Worm (Caenorhabditis elegans) whole organism, midembryonic: Measurements from ENCODE around the gene C49C8.1.

ENCODE experiments used
- T22C8.4 ChIP-seq: fragments of 200-800 bp; sonication (Bioruptor generic); IDR thresholded peaks from 2 replicates; pipeline ENCODE4 v1.3.6; 2022; ENCODE audit warnings: missing genetic modification characterization, missing compliant biosample characterization
- cog-1 ChIP-seq: sonication (generic microtip); optimal IDR thresholded peaks from 2 replicates; lab custom pipeline; 2016; ENCODE audit warnings: missing genetic modification characterization, missing compliant biosample characterization
- flt-1 ChIP-seq: fragments of 200-800 bp; sonication (Bioruptor generic); IDR thresholded peaks from 2 replicates; pipeline ENCODE4 v1.3.6; 2022; ENCODE audit warnings: missing genetic modification characterization, missing compliant biosample characterization
- klf-2 ChIP-seq: fragments of 200-800 bp; sonication (Bioruptor generic); conservative IDR thresholded peaks from 2 replicates; pipeline ENCODE4 v1.3.6; 2022; ENCODE audit warnings: missing genetic modification reagents, missing genetic modification characterization, missing compliant biosample characterization
- med-1 ChIP-seq: sonication (generic microtip); optimal IDR thresholded peaks from 2 replicates; lab custom pipeline; 2017; ENCODE audit warnings: missing genetic modification characterization, mild to moderate bottlenecking, missing compliant biosample characterization, antibody characterized with exemption, missing genetic modification reagents; ENCODE audit not compliant: insufficient read depth
- ref-1 ChIP-seq: fragments of 200-800 bp; sonication (Bioruptor generic); conservative IDR thresholded peaks from 2 replicates; pipeline ENCODE4 v1.3.6; 2022; ENCODE audit warnings: missing genetic modification reagents, missing genetic modification characterization, missing compliant biosample characterization
- tab-1 ChIP-seq: fragments of 200-800 bp; sonication (Bioruptor generic); IDR thresholded peaks from 2 replicates; pipeline ENCODE4 v1.3.6; 2022; ENCODE audit warnings: missing genetic modification characterization, missing compliant biosample characterization
- ztf-23 ChIP-seq: fragments of 200-800 bp; sonication (Bioruptor generic); IDR thresholded peaks from 2 replicates; pipeline ENCODE4 v1.3.6; 2022; ENCODE audit warnings: missing genetic modification reagents, missing genetic modification characterization, missing compliant biosample characterization
- ztf-29 ChIP-seq: fragments of 200-800 bp; sonication (Bioruptor generic); IDR thresholded peaks from 2 replicates; pipeline ENCODE4 v1.3.6; 2022; ENCODE audit warnings: missing genetic modification reagents, missing genetic modification characterization, missing compliant biosample characterization

Gene C49C8.1

DNA sequence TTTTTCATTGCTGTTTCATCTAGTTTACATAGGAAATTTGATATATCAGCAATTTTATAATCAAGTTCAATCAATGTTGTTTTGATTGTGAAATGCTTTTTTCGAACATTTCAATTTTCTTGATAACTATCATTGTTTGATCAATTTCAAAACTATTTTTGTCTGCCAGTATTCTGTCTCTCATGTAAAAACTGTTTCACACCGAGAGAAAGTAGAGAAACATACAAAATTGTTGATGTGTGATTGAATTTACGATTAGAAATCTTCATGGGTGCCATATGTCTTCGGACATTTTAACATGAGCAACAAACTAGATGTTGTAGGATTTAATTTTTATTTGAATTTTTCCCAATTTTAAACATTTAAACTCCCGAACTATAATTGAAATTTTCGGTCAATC, 3.7 kb upstream of the C49C8.1 start, which contains the start of gene C49C8.2:
Gene C49C8.2, plus strand, starts transcription at position 393 of the 400 bp plus-strand sequence.
- TF ChIP-seq cog-1 (tag; lab: Kevin White, UChicago) (no peak), T22C8.4 (GFP tag; lab: Robert Waterston, UW) (no peak)

DNA sequence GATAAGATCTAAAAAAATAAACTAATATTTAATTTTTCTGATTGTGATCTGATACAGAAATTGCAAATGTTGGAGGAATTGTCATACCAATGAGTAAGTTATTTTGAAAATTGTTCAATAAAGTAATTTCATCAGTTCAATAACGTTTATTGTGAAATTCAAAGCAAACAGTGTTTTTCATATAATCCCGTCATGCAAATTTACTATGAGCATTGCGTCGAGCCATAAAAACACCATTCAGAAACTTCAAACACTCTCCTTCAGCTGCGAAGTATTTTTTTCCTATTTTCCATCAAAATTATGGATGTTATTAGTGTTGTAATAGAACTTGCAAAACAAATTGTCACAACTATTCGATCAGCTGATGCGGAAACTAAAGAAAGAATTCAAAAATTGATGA, 2.5 kb upstream of the C49C8.1 start, which contains the start of gene C49C8.8:
Gene C49C8.8, plus strand, starts transcription at position 301 of the 400 bp plus-strand sequence.
- TF ChIP-seq med-1 (no peak), ztf-23 (GFP tag; lab: Robert Waterston, UW) (no peak), klf-2 (GFP tag; lab: Robert Waterston, UW) (no peak), T22C8.4 (GFP tag; lab: Robert Waterston, UW) (no peak), flt-1 (GFP tag; lab: Robert Waterston, UW) (no peak), ztf-29 (no peak), ref-1 (GFP tag; lab: Robert Waterston, UW) (no peak), cog-1 (tag; lab: Kevin White, UChicago) (no peak), tab-1 (GFP tag; lab: Robert Waterston, UW) (no peak)

DNA sequence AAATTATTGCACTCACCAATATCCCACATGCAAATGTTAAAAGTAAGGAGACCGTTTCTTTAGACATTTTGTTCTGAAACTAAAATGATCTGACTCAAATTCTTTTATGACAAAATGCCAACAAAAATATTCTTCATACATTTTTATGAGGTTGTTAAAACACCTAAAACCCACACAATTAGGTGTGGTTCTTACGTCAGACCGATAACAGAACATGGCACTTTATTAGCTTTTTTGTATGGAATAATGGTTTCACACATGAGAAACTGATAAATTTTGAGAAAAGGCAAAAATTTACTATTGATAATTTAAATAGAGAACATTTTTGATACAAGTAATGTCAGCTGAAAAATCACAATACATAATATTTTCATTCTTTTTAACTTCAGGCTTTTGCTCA, 786 bp upstream of the C49C8.1 start, which contains the start of gene C49C8.5:
Gene C49C8.5, minus strand, starts transcription at position 73 of the 400 bp plus-strand sequence.
- no peak for TF ChIP-seq T22C8.4 (GFP tag; lab: Robert Waterston, UW)
- TF ChIP-seq flt-1 (GFP tag; lab: Robert Waterston, UW): no peak
- no peak for TF ChIP-seq ref-1 (GFP tag; lab: Robert Waterston, UW)
- TF ChIP-seq klf-2 (GFP tag; lab: Robert Waterston, UW): no peak
- no peak for TF ChIP-seq cog-1 (tag; lab: Kevin White, UChicago)
- no peak for TF ChIP-seq tab-1 (GFP tag; lab: Robert Waterston, UW)

- TF ChIP-seq T22C8.4 (GFP tag; lab: Robert Waterston, UW): no peak
- no peak for TF ChIP-seq ref-1 (GFP tag; lab: Robert Waterston, UW)
- no peak for TF ChIP-seq flt-1 (GFP tag; lab: Robert Waterston, UW)
- no peak for TF ChIP-seq ztf-23 (GFP tag; lab: Robert Waterston, UW)
- no peak for TF ChIP-seq med-1
- TF ChIP-seq ztf-29: no peak
- no peak for TF ChIP-seq cog-1 (tag; lab: Kevin White, UChicago)
- TF ChIP-seq tab-1 (GFP tag; lab: Robert Waterston, UW): no peak
- TF ChIP-seq klf-2 (GFP tag; lab: Robert Waterston, UW): no peak
These were observed 3.7 kb downstream of the C49C8.1 start, which contains the start of gene C49C8.6 for ce11 chrIV:8658122-8658521. C49C8.6 (minus strand) TSS chrIV:8658222.

DNA sequence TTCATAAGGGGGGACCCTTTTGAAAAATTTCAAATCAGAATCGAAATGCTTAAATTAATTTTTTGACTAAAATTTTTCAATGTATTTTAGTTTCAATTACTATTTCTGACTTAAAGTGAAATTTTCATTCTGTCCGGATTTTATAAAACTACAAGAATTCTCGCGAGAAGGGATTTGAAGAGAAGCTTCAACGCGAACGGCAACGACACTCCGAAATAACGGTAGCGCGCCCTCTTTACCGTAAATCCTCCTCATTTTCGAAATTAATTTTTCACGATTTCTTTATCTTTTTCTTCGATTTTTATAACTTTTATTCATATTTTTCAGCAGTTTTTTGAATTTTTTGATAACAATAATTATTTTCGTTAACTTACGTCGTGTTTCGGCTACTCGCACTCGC, 11.4 kb downstream of the C49C8.1 start:
- TF ChIP-seq flt-1 (GFP tag; lab: Robert Waterston, UW) (no peak), klf-2 (GFP tag; lab: Robert Waterston, UW) (no peak), ref-1 (GFP tag; lab: Robert Waterston, UW) (no peak), ztf-29 (no peak), tab-1 (GFP tag; lab: Robert Waterston, UW) (no peak), cog-1 (tag; lab: Kevin White, UChicago) (no peak), T22C8.4 (GFP tag; lab: Robert Waterston, UW) (no peak), med-1 (no peak), ztf-23 (GFP tag; lab: Robert Waterston, UW) (no peak)

DNA sequence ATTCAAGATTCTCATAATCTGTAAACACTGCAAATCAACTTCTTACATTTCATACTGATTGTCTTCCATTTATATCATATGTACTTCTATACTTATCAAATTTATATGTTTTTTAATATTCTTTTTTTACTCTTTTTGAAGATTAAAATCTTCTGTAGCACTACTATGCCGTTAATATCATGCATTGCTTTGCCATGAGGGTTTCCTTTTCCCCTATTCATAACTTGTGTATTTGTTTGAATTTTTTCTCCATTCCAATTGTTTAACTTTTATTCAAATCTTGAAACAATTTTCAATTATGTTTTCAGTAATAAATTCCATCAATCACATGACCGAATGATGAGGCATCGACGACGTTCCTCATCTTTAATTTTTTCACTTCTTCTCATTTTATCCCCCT, 14.3 kb downstream of the C49C8.1 start, which contains the start of gene cdh-5:
Gene cdh-5, plus strand, starts transcription at position 301 of the 400 bp plus-strand sequence.
- TF ChIP-seq ref-1 (GFP tag; lab: Robert Waterston, UW) (no peak), tab-1 (GFP tag; lab: Robert Waterston, UW) (no peak), flt-1 (GFP tag; lab: Robert Waterston, UW) (no peak), ztf-29 (no peak), ztf-23 (GFP tag; lab: Robert Waterston, UW) (no peak), klf-2 (GFP tag; lab: Robert Waterston, UW) (no peak), T22C8.4 (GFP tag; lab: Robert Waterston, UW) (no peak)

DNA sequence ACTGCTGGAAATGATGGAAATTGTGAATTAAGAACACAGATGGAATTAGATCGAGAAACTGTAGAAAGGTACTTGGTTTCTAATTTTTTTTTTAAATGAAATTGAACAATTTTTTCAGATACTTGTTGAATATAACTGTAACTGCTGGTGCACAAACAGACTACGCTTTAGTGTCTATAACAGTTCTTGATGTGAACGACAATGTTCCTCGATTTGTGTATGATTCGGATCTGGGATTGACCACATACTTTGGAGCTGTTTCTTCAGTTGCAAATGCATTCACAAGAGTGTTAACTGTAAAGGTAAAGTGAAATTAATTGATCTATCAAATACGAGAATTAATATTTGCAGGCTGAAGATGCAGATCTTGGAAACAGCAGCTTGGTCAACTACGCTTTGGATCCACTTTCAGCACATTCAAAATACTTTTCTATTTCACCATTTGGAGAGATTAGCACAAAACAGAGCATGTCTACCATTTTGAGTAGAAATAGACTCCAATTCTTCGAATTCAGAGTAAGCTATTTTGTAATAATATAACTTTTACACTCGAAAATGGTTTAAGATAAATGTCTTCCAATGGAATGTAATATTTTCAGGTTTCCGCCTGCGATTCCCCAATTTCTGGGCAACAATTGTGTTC, 19.5 kb downstream of the C49C8.1 start:
- TF ChIP-seq ref-1 (GFP tag; lab: Robert Waterston, UW) (no peak), ztf-29 (no peak), ztf-23 (GFP tag; lab: Robert Waterston, UW) (no peak), T22C8.4 (GFP tag; lab: Robert Waterston, UW) (no peak)

- TF ChIP-seq ref-1 (GFP tag; lab: Robert Waterston, UW) (no peak), flt-1 (GFP tag; lab: Robert Waterston, UW) (no peak), ztf-23 (GFP tag; lab: Robert Waterston, UW) (no peak), T22C8.4 (GFP tag; lab: Robert Waterston, UW) (no peak), ztf-29 (no peak), cog-1 (tag; lab: Kevin White, UChicago) (no peak), klf-2 (GFP tag; lab: Robert Waterston, UW) (no peak), tab-1 (GFP tag; lab: Robert Waterston, UW) (no peak), med-1 (no peak)
These were observed 22.9 kb downstream of the C49C8.1 start, which contains the start of gene F08B4.8 for ce11 chrIV:8677303-8677702. F08B4.8 (plus strand) TSS chrIV:8677603.

DNA sequence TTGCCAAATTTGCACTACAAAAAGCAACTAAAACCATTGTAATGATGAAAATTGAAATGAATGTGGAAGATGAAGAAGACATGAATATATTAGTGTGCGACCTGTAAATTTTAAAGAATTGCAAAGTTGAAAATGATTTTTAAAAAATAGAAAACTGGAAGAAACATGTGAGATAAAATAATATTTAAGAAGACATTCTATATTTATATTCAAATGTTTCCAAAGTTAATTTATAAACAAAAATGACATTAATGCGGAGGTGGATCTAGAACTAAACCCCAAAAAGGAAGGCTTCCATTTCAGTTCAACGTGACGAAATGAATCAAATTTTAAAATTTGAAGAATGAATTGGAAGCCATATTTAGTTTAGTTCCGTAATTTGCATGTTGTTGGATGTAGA, 24.8 kb downstream of the C49C8.1 start, which contains the start of gene nlp-60:
Gene nlp-60, minus strand, starts transcription at position 101 of the 400 bp plus-strand sequence.
- TF ChIP-seq ztf-29: no peak
- TF ChIP-seq med-1: no peak
- TF ChIP-seq klf-2 (GFP tag; lab: Robert Waterston, UW): no peak
- no peak for TF ChIP-seq flt-1 (GFP tag; lab: Robert Waterston, UW)
- no peak for TF ChIP-seq tab-1 (GFP tag; lab: Robert Waterston, UW)
- no peak for TF ChIP-seq cog-1 (tag; lab: Kevin White, UChicago)
- TF ChIP-seq T22C8.4 (GFP tag; lab: Robert Waterston, UW): no peak
- no peak for TF ChIP-seq ztf-23 (GFP tag; lab: Robert Waterston, UW)
- TF ChIP-seq ref-1 (GFP tag; lab: Robert Waterston, UW): no peak
